Worm (Caenorhabditis elegans) whole organism, L4 larva: ENCODE data around the gene T23G4.2.

Experiments
- D1046.2 ChIP-seq: fragments of 200-800 bp; sonication (Bioruptor generic); IDR thresholded peaks from 2 replicates; pipeline ENCODE4 v1.3.6; 2022; ENCODE audit warnings: missing genetic modification characterization, missing compliant biosample characterization
- ceh-82 ChIP-seq: sonication (generic microtip); optimal IDR thresholded peaks from 2 replicates; lab custom pipeline; 2017; ENCODE audit warnings: missing biosample characterization, missing genetic modification characterization
- cey-2 ChIP-seq: sonication (generic microtip); optimal IDR thresholded peaks from 3 replicates; lab custom pipeline; 2017; ENCODE audit warnings: missing genetic modification characterization, mild to moderate bottlenecking, missing compliant biosample characterization, antibody characterized with exemption, borderline replicate concordance; ENCODE audit not compliant: insufficient read depth
- ctbp-1 ChIP-seq: fragments of 200-800 bp; sonication (Bioruptor generic); IDR thresholded peaks from 2 replicates; pipeline ENCODE4 v1.3.6; 2022; ENCODE audit warnings: missing genetic modification reagents, missing genetic modification characterization, missing compliant biosample characterization
- lin-39 ChIP-seq: fragments of 150-350 bp; optimal IDR thresholded peaks from 2 replicates; lab custom pipeline; 2014; ENCODE audit warnings: missing biosample characterization, missing genetic modification reagents, missing genetic modification characterization
- lsy-2 ChIP-seq, 2 experiments: fragments of 150-350 bp in 1 of 2; sonication (generic microtip) in 1 of 2; optimal IDR thresholded peaks; 2 replicates each; lab custom pipeline; 2014 to 2017; ENCODE audit warnings: missing biosample characterization in 2 of 2, missing genetic modification characterization in 2 of 2
- mdt-29 ChIP-seq: fragments of 200-800 bp; sonication (Bioruptor generic); IDR thresholded peaks from 2 replicates; pipeline ENCODE4 v1.3.6; 2022; ENCODE audit warnings: missing genetic modification reagents, missing genetic modification characterization, missing compliant biosample characterization
- nhr-10 ChIP-seq: fragments of 150-350 bp; optimal IDR thresholded peaks from 2 replicates; lab custom pipeline; 2014; ENCODE audit warnings: missing biosample characterization, missing genetic modification characterization
- nhr-237 ChIP-seq: sonication (generic microtip); optimal IDR thresholded peaks from 2 replicates; lab custom pipeline; 2017; ENCODE audit warnings: missing biosample characterization, missing genetic modification characterization
- nhr-42 ChIP-seq: fragments of 200-800 bp; sonication (Bioruptor generic); IDR thresholded peaks from 2 replicates; pipeline ENCODE4 v1.3.6; 2022; ENCODE audit warnings: missing genetic modification characterization, missing compliant biosample characterization
- snpc-4 ChIP-seq: fragments of 150-350 bp; optimal IDR thresholded peaks from 2 replicates; lab custom pipeline; 2014; ENCODE audit warnings: missing biosample characterization, missing genetic modification characterization
- spr-1 ChIP-seq: sonication (generic microtip); optimal IDR thresholded peaks from 2 replicates; lab custom pipeline; 2016; ENCODE audit warnings: mild to moderate bottlenecking, missing genetic modification characterization, missing compliant biosample characterization
- ztf-11 ChIP-seq: fragments of 150-350 bp; optimal IDR thresholded peaks from 2 replicates; lab custom pipeline; 2014; ENCODE audit warnings: missing biosample characterization, missing genetic modification characterization

DNA sequence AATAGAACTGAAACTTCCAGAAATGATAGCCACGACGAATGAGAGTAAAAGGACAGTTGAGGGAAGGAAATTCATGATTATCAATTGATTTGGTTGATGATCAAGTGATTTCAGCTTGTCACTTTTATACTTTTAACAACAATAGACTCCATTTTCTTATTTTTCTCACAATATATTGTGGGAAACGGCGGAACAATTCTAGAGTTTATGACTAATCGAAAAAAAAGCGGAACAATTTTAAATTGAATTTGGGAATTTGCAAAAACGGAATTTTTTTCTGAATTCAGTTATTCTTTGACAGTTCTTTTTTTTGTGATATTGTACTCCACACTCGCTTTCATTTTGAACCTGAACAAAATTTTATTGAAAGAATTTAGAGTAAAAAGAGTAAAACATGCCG is 25.3 kb downstream of the T23G4.2 start, which contains the start of gene Y45F10C.4:
- no peak for TF ChIP-seq ceh-82
- TF ChIP-seq nhr-10: no peak
- TF ChIP-seq ctbp-1 (GFP tag; lab: Robert Waterston, UW): no peak
- no peak for TF ChIP-seq ztf-11 (tag; lab: Kevin White, UChicago)
- no peak for TF ChIP-seq cey-2
- no peak for TF ChIP-seq snpc-4
- no peak for TF ChIP-seq lsy-2 (tag; optimal IDR thresholded peaks at IDR 0.05; lab: Kevin White, UChicago)
- no peak for TF ChIP-seq D1046.2 (GFP tag; lab: Robert Waterston, UW)
- TF ChIP-seq mdt-29 (GFP tag; lab: Robert Waterston, UW): no peak
- no peak for TF ChIP-seq nhr-42
- no peak for TF ChIP-seq lin-39
- no peak for TF ChIP-seq spr-1 (tag; lab: Kevin White, UChicago)
- no peak for TF ChIP-seq nhr-237
